Worm (Caenorhabditis elegans) whole organism, midembryonic: ENCODE measurements around the gene nucl-1.

Source experiments
- flt-1 ChIP-seq: fragments of 200-800 bp; sonication (Bioruptor generic); IDR thresholded peaks from 2 replicates; pipeline ENCODE4 v1.3.6; 2022; ENCODE audit warnings: missing genetic modification characterization, missing compliant biosample characterization
- klf-2 ChIP-seq: fragments of 200-800 bp; sonication (Bioruptor generic); conservative IDR thresholded peaks from 2 replicates; pipeline ENCODE4 v1.3.6; 2022; ENCODE audit warnings: missing genetic modification reagents, missing genetic modification characterization, missing compliant biosample characterization
- ztf-23 ChIP-seq: fragments of 200-800 bp; sonication (Bioruptor generic); IDR thresholded peaks from 2 replicates; pipeline ENCODE4 v1.3.6; 2022; ENCODE audit warnings: missing genetic modification reagents, missing genetic modification characterization, missing compliant biosample characterization

DNA sequence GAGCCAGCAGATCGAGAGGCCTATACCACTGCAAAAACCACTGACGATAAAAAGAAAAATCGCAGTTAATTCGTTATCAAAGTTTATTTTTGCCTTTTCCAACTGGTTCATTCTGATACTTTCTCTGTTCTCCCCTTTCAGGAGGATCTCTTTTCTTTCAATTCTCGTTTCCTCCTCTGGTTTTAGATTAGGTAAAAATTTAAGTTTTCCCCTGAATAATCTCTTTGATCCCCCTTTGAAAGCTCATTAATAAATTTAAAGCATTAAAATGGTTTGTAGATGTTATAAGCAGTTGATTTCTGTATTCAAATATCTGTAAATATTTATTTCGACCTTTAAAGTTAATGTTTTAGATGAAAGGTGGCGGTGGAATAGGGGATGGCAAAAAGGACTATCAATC, 1.9 kb upstream of the nucl-1 start, which contains the start of gene K07H8.2:
- no peak for TF ChIP-seq klf-2
- TF ChIP-seq flt-1: no peak
- TF ChIP-seq ztf-23 (GFP tag; lab: Robert Waterston, UW): no peak
